Worm (Caenorhabditis elegans) whole organism, L1 larva: ENCODE data around the gene F54B11.5.

Experiments
- Y116A8C.19 ChIP-seq: sonication (generic microtip); optimal IDR thresholded peaks from 2 replicates; lab custom pipeline; 2016; ENCODE audit warnings: missing compliant biosample characterization, missing genetic modification characterization, borderline replicate concordance
- blmp-1 ChIP-seq: fragments of 150-350 bp; optimal IDR thresholded peaks from 2 replicates; lab custom pipeline; 2014; ENCODE audit warnings: missing biosample characterization, missing genetic modification characterization
- ceh-82 ChIP-seq, 3 experiments: fragments of 150-350 bp in 1 of 3; sonication (generic microtip) in 2 of 3; optimal IDR thresholded peaks; 2 replicates each; lab custom pipeline; 2014 to 2017; ENCODE audit warnings: missing biosample characterization in 3 of 3, missing genetic modification characterization in 3 of 3
- dpl-1 ChIP-seq, 3 experiments: fragments of 150-350 bp in 2 of 3; sonication (generic microtip) in 1 of 3; optimal IDR thresholded peaks; 2 replicates each; lab custom pipeline; 2014 to 2017; ENCODE audit warnings: missing biosample characterization in 3 of 3, missing genetic modification characterization in 3 of 3, missing genetic modification reagents in 3 of 3
- dsc-1 ChIP-seq: sonication (generic microtip); optimal IDR thresholded peaks from 2 replicates; lab custom pipeline; 2016; ENCODE audit warnings: mild to moderate bottlenecking, missing genetic modification characterization, missing compliant biosample characterization
- efl-1 ChIP-seq, 4 experiments: fragments of 150-350 bp; optimal IDR thresholded peaks in 3 of 4; peaks in 1 of 4; 1 replicate in 1 of 4; 2 replicates in 3 of 4; lab custom pipeline; 2014; ENCODE audit warnings: missing biosample characterization in 2 of 4, missing genetic modification characterization in 2 of 4, missing genetic modification reagents in 2 of 4
- egl-13 ChIP-seq: sonication (generic microtip); optimal IDR thresholded peaks from 2 replicates; lab custom pipeline; 2016; ENCODE audit warnings: missing genotype, missing genetic modification reagents, missing genetic modification characterization, missing compliant biosample characterization
- fkh-10 ChIP-seq: sonication (generic microtip); optimal IDR thresholded peaks from 2 replicates; lab custom pipeline; 2017; ENCODE audit warnings: missing biosample characterization, missing genetic modification reagents, missing genetic modification characterization
- fkh-8 ChIP-seq: sonication (generic microtip); optimal IDR thresholded peaks from 2 replicates; lab custom pipeline; 2016; ENCODE audit warnings: mild to moderate bottlenecking, missing genetic modification characterization, missing compliant biosample characterization
- fos-1 ChIP-seq: fragments of 150-350 bp; optimal IDR thresholded peaks from 2 replicates; lab custom pipeline; 2014; ENCODE audit warnings: missing biosample characterization, missing genetic modification characterization
- hlh-17 ChIP-seq: fragments of 200-800 bp; sonication (Bioruptor generic); optimal IDR thresholded peaks from 2 replicates; lab custom pipeline; 2018; ENCODE audit warnings: missing genetic modification characterization, mild to moderate bottlenecking, missing compliant biosample characterization, moderate library complexity, borderline replicate concordance
- hpl-2 ChIP-seq: fragments of 150-350 bp; optimal IDR thresholded peaks from 2 replicates; lab custom pipeline; 2014; ENCODE audit warnings: missing biosample characterization, missing genetic modification reagents, missing genetic modification characterization
- irx-1 ChIP-seq: sonication (generic microtip); optimal IDR thresholded peaks from 2 replicates; lab custom pipeline; 2016; ENCODE audit warnings: missing genetic modification characterization, missing compliant biosample characterization
- jun-1 ChIP-seq: fragments of 150-350 bp; optimal IDR thresholded peaks from 2 replicates; lab custom pipeline; 2014; ENCODE audit warnings: missing biosample characterization, missing genetic modification reagents, missing genetic modification characterization
- lin-14 ChIP-seq: fragments of 200-800 bp; sonication (Bioruptor generic); optimal IDR thresholded peaks from 2 replicates; lab custom pipeline; 2018; ENCODE audit warnings: mild to moderate bottlenecking, missing genetic modification characterization, moderate library complexity, missing compliant biosample characterization
- lin-39 ChIP-seq: fragments of 150-350 bp; optimal IDR thresholded peaks from 2 replicates; lab custom pipeline; 2014; ENCODE audit warnings: missing biosample characterization, missing genetic modification reagents, missing genetic modification characterization
- mef-2 ChIP-seq: fragments of 150-350 bp; optimal IDR thresholded peaks from 2 replicates; lab custom pipeline; 2014; ENCODE audit warnings: missing biosample characterization, missing genetic modification characterization
- mep-1 ChIP-seq: fragments of 150-350 bp; optimal IDR thresholded peaks from 2 replicates; lab custom pipeline; 2014; ENCODE audit warnings: missing biosample characterization, missing genetic modification characterization
- nhr-19 ChIP-seq: fragments of 200-800 bp; sonication (Bioruptor generic); conservative IDR thresholded peaks from 2 replicates; pipeline ENCODE4 v1.3.6; 2022; ENCODE audit warnings: missing genetic modification characterization, missing compliant biosample characterization
- nhr-47 ChIP-seq: sonication (generic microtip); optimal IDR thresholded peaks from 2 replicates; lab custom pipeline; 2016; ENCODE audit warnings: mild to moderate bottlenecking, missing genetic modification characterization, moderate library complexity, missing compliant biosample characterization
- nhr-77 ChIP-seq: fragments of 150-350 bp; optimal IDR thresholded peaks from 2 replicates; lab custom pipeline; 2014; ENCODE audit warnings: missing biosample characterization, missing genetic modification characterization
- nhr-85 ChIP-seq: sonication (generic microtip); peaks from one replicate; lab custom pipeline; 2016; ENCODE audit warnings: missing genetic modification characterization, inconsistent platforms, missing compliant biosample characterization
- pax-3 ChIP-seq: fragments of 200-800 bp; sonication (Bioruptor generic); optimal IDR thresholded peaks from 2 replicates; lab custom pipeline; 2018; ENCODE audit warnings: mild to moderate bottlenecking, missing genetic modification characterization, moderate library complexity, missing compliant biosample characterization
- skn-1 ChIP-seq: fragments of 150-350 bp; optimal IDR thresholded peaks from 2 replicates; lab custom pipeline; 2014; ENCODE audit warnings: missing biosample characterization, missing genetic modification characterization
- sox-4 ChIP-seq: sonication (generic microtip); optimal IDR thresholded peaks from 2 replicates; lab custom pipeline; 2016; ENCODE audit warnings: missing genetic modification characterization, missing compliant biosample characterization
- swsn-7 ChIP-seq: sonication (generic microtip); optimal IDR thresholded peaks from 2 replicates; lab custom pipeline; 2016; ENCODE audit warnings: missing genetic modification characterization, missing compliant biosample characterization
- tlp-1 ChIP-seq: fragments of 150-350 bp; optimal IDR thresholded peaks from 2 replicates; lab custom pipeline; 2014; ENCODE audit warnings: missing biosample characterization, missing genetic modification characterization
- unc-130 ChIP-seq: fragments of 150-350 bp; optimal IDR thresholded peaks from 2 replicates; lab custom pipeline; 2017; ENCODE audit warnings: missing biosample characterization, missing genetic modification characterization, inconsistent platforms
- unc-30 ChIP-seq: sonication (generic microtip); optimal IDR thresholded peaks from 2 replicates; lab custom pipeline; 2017; ENCODE audit warnings: missing biosample characterization, missing genetic modification characterization
- xbp-1 ChIP-seq: sonication (generic microtip); optimal IDR thresholded peaks from 2 replicates; lab custom pipeline; 2016; ENCODE audit warnings: missing genetic modification characterization, missing compliant biosample characterization
- zip-4 ChIP-seq: fragments of 200-800 bp; sonication (Bioruptor generic); optimal IDR thresholded peaks from 2 replicates; lab custom pipeline; 2018; ENCODE audit warnings: mild to moderate bottlenecking, missing genetic modification characterization, moderate library complexity, missing compliant biosample characterization
- ztf-4 ChIP-seq: fragments of 150-350 bp; optimal IDR thresholded peaks from 2 replicates; lab custom pipeline; 2014; ENCODE audit warnings: missing biosample characterization, missing genetic modification characterization

The F54B11.5 gene

DNA sequence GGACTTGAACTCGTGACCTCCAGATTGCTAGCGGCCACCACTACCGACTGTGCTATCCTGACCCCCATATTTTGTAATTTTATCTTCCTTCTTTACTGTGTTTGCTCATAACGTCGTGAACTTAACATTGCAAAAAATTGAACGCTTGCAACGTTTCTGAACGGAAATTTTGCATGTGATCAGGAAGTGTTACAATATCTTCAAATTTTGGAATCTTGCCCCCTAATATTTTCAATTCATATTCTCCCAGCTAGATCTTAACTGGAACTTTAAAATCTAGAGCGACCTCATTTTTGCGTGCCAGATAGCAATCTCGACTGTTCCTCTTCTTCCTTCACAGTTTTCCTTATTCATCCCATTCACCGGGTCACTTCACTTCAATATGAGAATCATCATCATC lies 14.0 kb downstream of the F54B11.5 start, which contains the start of gene F54B11.10:
TSS of gene F54B11.10 (plus strand) at position 301 of the 400 bp plus-strand sequence.
- TF ChIP-seq blmp-1 (tag; lab: Kevin White, UChicago) (no peak), lin-14 (GFP tag; lab: Kevin White, UChicago) (no peak), tlp-1 (tag; lab: Kevin White, UChicago) (no peak), jun-1 (tag; lab: Kevin White, UChicago) (no peak), hlh-17 (GFP tag; lab: Kevin White, UChicago) (no peak), pax-3 (tag; lab: Kevin White, UChicago) (no peak), skn-1 (no peak), lin-39 (tag; lab: Kevin White, UChicago) (no peak), unc-130 (tag; lab: Kevin White, UChicago) (no peak), dpl-1 (GFP tag; optimal IDR thresholded peaks at IDR 0.05; lab: Kevin White, UChicago) (no peak), irx-1 (tag; lab: Kevin White, UChicago) (no peak)

DNA sequence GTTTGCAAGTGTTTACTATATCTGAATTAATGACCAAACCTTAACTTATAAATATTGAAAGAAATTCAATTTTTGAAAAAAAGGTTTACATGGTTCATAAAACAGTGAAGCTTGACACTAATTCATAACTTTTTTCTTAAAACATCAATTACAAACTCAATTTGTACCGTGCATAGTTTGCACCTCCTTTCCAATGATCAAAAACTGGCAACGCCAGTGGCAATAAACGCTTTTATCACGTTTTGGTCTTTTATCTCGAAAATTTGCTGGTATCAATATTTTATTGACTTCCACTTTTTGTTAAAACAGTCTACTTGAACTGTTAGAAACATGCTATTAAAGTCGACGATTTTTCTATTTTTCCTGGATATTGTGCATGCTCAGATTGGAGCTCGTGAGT lies 17.4 kb downstream of the F54B11.5 start, which contains the start of gene F54B11.11:
TSS of gene F54B11.11 (plus strand) at position 301 of the 400 bp plus-strand sequence.
- TF ChIP-seq nhr-85 (tag; lab: Kevin White, UChicago) (peak; percentile 33), Y116A8C.19 (no peak)

DNA sequence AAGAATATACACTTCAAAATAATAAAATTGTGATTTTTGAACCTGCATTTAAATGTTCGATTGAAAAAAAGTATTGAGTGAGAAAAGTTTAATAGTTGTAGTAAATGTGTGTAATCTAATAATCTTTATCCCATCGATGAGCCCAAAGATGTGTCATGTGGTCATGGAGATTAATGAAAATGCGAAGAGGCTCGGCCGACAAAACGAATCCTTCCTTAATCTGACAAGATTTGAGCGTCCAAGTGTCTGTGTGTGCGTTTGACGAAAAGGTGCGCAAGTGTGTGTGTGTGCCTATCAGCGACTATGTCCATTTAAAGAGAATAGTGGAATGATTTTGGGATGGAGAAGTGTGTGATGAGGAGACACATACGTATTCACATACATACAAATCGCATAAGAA lies 21.8 kb downstream of the F54B11.5 start:
- TF ChIP-seq dsc-1 (tag; lab: Kevin White, UChicago) (peak; percentile 92), fkh-8 (tag; lab: Kevin White, UChicago) (peak; percentile 6), egl-13 (tag; lab: Kevin White, UChicago) (peak; percentile 17), sox-4 (tag; lab: Kevin White, UChicago) (peak; percentile 28), pax-3 (tag; lab: Kevin White, UChicago) (peak; percentile 34), nhr-47 (tag; lab: Kevin White, UChicago) (peak; percentile 6), swsn-7 (tag; lab: Kevin White, UChicago) (no peak), ceh-82 (tag; optimal IDR thresholded peaks at IDR 0.05; lab: Kevin White, UChicago) (no peak)

DNA sequence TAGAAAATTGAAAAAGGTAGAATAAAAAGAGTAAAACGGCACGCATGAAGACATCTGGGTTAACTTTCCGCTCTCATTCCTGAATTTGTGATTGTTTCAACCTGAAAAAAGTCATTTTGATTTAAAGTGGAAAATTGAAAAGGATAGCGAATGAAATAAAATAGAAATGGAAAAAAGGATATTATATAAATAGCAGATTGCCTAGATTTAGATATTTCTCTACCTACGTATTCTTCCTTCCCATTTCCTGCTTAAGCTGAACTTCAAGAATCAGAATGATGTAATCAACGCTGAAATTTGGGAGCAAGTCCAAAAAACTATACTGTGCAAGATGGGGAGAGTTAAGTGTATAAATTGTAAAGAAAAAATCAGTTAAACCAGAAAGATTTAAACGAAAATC lies 26.0 kb downstream of the F54B11.5 start, which contains the start of gene R01E6.7:
TSS of gene R01E6.7 (minus strand) at position 101 of the 400 bp plus-strand sequence.
- TF ChIP-seq hpl-2 (no peak), nhr-19 (GFP tag; lab: Robert Waterston, UW) (no peak), unc-30 (tag; lab: Kevin White, UChicago) (no peak), fos-1 (no peak), fkh-8 (tag; lab: Kevin White, UChicago) (no peak), pax-3 (tag; lab: Kevin White, UChicago) (no peak), ztf-4 (tag; lab: Kevin White, UChicago) (no peak), irx-1 (tag; lab: Kevin White, UChicago) (no peak), zip-4 (GFP tag; lab: Kevin White, UChicago) (no peak), xbp-1 (no peak), fkh-10 (GFP tag; lab: Kevin White, UChicago) (no peak), jun-1 (tag; lab: Kevin White, UChicago) (no peak), mef-2 (tag; lab: Kevin White, UChicago) (no peak), lin-39 (tag; lab: Kevin White, UChicago) (no peak)
- TF ChIP-seq, all 84 proteins: peak for 0

DNA sequence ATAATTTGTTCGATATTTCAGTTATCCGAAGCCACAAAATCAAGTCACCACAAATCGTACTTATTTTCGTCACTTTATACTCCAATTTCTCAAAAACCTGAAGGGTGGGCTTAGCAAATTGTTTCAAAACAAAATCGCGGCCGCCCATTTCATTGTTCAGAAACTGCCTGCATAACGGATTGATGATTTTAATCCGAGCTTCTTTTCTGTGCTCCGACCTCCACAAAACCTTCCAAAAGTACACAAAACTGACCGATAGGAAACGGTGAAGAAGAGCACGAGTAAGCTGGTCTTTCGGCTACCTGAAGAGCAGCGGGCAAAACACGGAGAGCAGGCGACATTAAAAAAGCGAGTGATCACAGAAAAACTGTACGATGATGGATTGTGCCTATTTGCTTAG lies 29.4 kb downstream of the F54B11.5 start, which contains the start of gene R01E6.2:
TSS of gene R01E6.2 (minus strand) at position 101 of the 400 bp plus-strand sequence.
- TF ChIP-seq efl-1 (optimal IDR thresholded peaks at IDR 0.05; lab: Kevin White, UChicago) (no peak), efl-1 (GFP tag; optimal IDR thresholded peaks at IDR 0.05 in 1 of 2; lab: Kevin White, UChicago) (peak in 1 of 2 experiments; percentile 37), ceh-82 (tag; optimal IDR thresholded peaks at IDR 0.05; lab: Kevin White, UChicago) (no peak), mep-1 (tag; lab: Kevin White, UChicago) (no peak), nhr-77 (tag; lab: Kevin White, UChicago) (no peak)
